Worm (Caenorhabditis elegans) whole organism, mixed stage, embryonic: ENCODE results near the gene K02A6.4.
A peak's percentile ranks its signal among the peaks of the same experiment; 100 is the strongest.

Source experiments
- M03D4.4 ChIP-seq: sonication (generic microtip); optimal IDR thresholded peaks from 2 replicates; lab custom pipeline; 2017; ENCODE audit warnings: mild to moderate bottlenecking, missing genetic modification characterization, missing compliant biosample characterization
- bed-3 ChIP-seq: fragments of 200-800 bp; sonication (Bioruptor generic); optimal IDR thresholded peaks from 3 replicates; lab custom pipeline; 2018; ENCODE audit warnings: mild to moderate bottlenecking, missing genetic modification characterization, moderate library complexity, missing compliant biosample characterization
- blmp-1 ChIP-seq: fragments of 150-350 bp; optimal IDR thresholded peaks from 2 replicates; lab custom pipeline; 2014; ENCODE audit warnings: missing biosample characterization, missing genetic modification characterization
- ceh-39 ChIP-seq: fragments of 150-350 bp; optimal IDR thresholded peaks from 2 replicates; lab custom pipeline; 2014; ENCODE audit warnings: missing biosample characterization, missing genetic modification characterization
- ceh-43 ChIP-seq: fragments of 200-800 bp; sonication (Bioruptor generic); optimal IDR thresholded peaks from 2 replicates; lab custom pipeline; 2018; ENCODE audit warnings: mild to moderate bottlenecking, missing genetic modification characterization, moderate library complexity, missing compliant biosample characterization
- ces-1 ChIP-seq: fragments of 150-350 bp; optimal IDR thresholded peaks from 2 replicates; lab custom pipeline; 2014; ENCODE audit warnings: missing biosample characterization, missing genetic modification reagents, missing genetic modification characterization
- cnd-1 ChIP-seq: fragments of 200-800 bp; sonication (Bioruptor generic); optimal IDR thresholded peaks from 2 replicates; lab custom pipeline; 2018; ENCODE audit warnings: mild to moderate bottlenecking, missing genetic modification characterization, missing compliant biosample characterization
- drap-1 ChIP-seq: fragments of 200-800 bp; sonication (Bioruptor generic); optimal IDR thresholded peaks from 3 replicates; lab custom pipeline; 2018; ENCODE audit warnings: mild to moderate bottlenecking, missing genetic modification characterization, missing compliant biosample characterization
- elt-1 ChIP-seq: sonication (generic microtip); optimal IDR thresholded peaks from 2 replicates; lab custom pipeline; 2017; ENCODE audit warnings: missing genetic modification characterization, mild to moderate bottlenecking, missing compliant biosample characterization, antibody characterized with exemption, moderate library complexity, borderline replicate concordance; ENCODE audit not compliant: insufficient read depth
- elt-3 ChIP-seq: fragments of 150-350 bp; optimal IDR thresholded peaks from 2 replicates; lab custom pipeline; 2014; ENCODE audit warnings: missing biosample characterization, missing genetic modification characterization
- ham-2 ChIP-seq: fragments of 200-800 bp; sonication (Bioruptor generic); optimal IDR thresholded peaks from 2 replicates; lab custom pipeline; 2018; ENCODE audit warnings: mild to moderate bottlenecking, missing genetic modification characterization, missing compliant biosample characterization
- hlh-1 ChIP-seq: fragments of 150-350 bp; optimal IDR thresholded peaks from 2 replicates; lab custom pipeline; 2014; ENCODE audit warnings: missing biosample characterization, missing genetic modification reagents, missing genetic modification characterization
- lin-13 ChIP-seq: fragments of 150-350 bp; optimal IDR thresholded peaks from 2 replicates; lab custom pipeline; 2014; ENCODE audit warnings: missing biosample characterization, missing genetic modification characterization
- lin-32 ChIP-seq: fragments of 200-800 bp; sonication (Bioruptor generic); optimal IDR thresholded peaks from 2 replicates; lab custom pipeline; 2018; ENCODE audit warnings: mild to moderate bottlenecking, missing genetic modification characterization, missing compliant biosample characterization
- lsy-2 ChIP-seq: fragments of 150-350 bp; optimal IDR thresholded peaks from 2 replicates; lab custom pipeline; 2014; ENCODE audit warnings: missing biosample characterization, missing genetic modification characterization
- mep-1 ChIP-seq: fragments of 150-350 bp; optimal IDR thresholded peaks from 2 replicates; lab custom pipeline; 2017; ENCODE audit warnings: missing biosample characterization, missing genetic modification reagents, missing genetic modification characterization, inconsistent platforms
- mls-2 ChIP-seq: sonication (generic microtip); optimal IDR thresholded peaks from 2 replicates; lab custom pipeline; 2016; ENCODE audit warnings: mild to moderate bottlenecking, missing genetic modification characterization, moderate library complexity, missing compliant biosample characterization
- nhr-12 ChIP-seq: fragments of 150-350 bp; optimal IDR thresholded peaks from 2 replicates; lab custom pipeline; 2014; ENCODE audit warnings: missing biosample characterization, missing genetic modification characterization
- nhr-2 ChIP-seq: fragments of 150-350 bp; optimal IDR thresholded peaks from 2 replicates; lab custom pipeline; 2014; ENCODE audit warnings: missing biosample characterization, missing genetic modification characterization
- nhr-237 ChIP-seq: fragments of 150-350 bp; optimal IDR thresholded peaks from 2 replicates; lab custom pipeline; 2014; ENCODE audit warnings: missing biosample characterization, missing genetic modification characterization
- nhr-28 ChIP-seq: fragments of 150-350 bp; optimal IDR thresholded peaks from 2 replicates; lab custom pipeline; 2014; ENCODE audit warnings: missing biosample characterization, missing genetic modification characterization
- nhr-76 ChIP-seq: sonication (generic microtip); optimal IDR thresholded peaks from 2 replicates; lab custom pipeline; 2017; ENCODE audit warnings: missing biosample characterization, missing genetic modification characterization
- pha-4 ChIP-seq: fragments of 150-350 bp; optimal IDR thresholded peaks from 2 replicates; lab custom pipeline; 2018; ENCODE audit warnings: missing biosample characterization, missing genetic modification reagents, missing genetic modification characterization
- sem-2 ChIP-seq: fragments of 200-800 bp; sonication (Bioruptor generic); optimal IDR thresholded peaks from 2 replicates; lab custom pipeline; 2018; ENCODE audit warnings: mild to moderate bottlenecking, missing genetic modification characterization, missing compliant biosample characterization
- sptf-1 ChIP-seq: sonication (generic microtip); optimal IDR thresholded peaks from 2 replicates; lab custom pipeline; 2017; ENCODE audit warnings: mild to moderate bottlenecking, missing genetic modification characterization, moderate library complexity, missing compliant biosample characterization
- tbx-8 ChIP-seq: fragments of 200-800 bp; sonication (Bioruptor generic); optimal IDR thresholded peaks from 2 replicates; lab custom pipeline; 2018; ENCODE audit warnings: mild to moderate bottlenecking, missing genetic modification characterization, moderate library complexity, missing compliant biosample characterization
- unc-120 ChIP-seq: sonication (generic microtip); optimal IDR thresholded peaks from 2 replicates; lab custom pipeline; 2017; ENCODE audit warnings: missing genetic modification characterization, missing compliant biosample characterization; ENCODE audit not compliant: poor library complexity, severe bottlenecking
- unc-39 ChIP-seq: fragments of 150-350 bp; optimal IDR thresholded peaks from 2 replicates; lab custom pipeline; 2014; ENCODE audit warnings: missing biosample characterization, missing genetic modification characterization
- unc-62 ChIP-seq: fragments of 150-350 bp; optimal IDR thresholded peaks from 2 replicates; lab custom pipeline; 2014; ENCODE audit warnings: missing biosample characterization, missing genetic modification reagents, missing genetic modification characterization
- zip-8 ChIP-seq: fragments of 150-350 bp; optimal IDR thresholded peaks from 2 replicates; lab custom pipeline; 2014; ENCODE audit warnings: missing biosample characterization, missing genetic modification characterization

The K02A6.4 gene

DNA sequence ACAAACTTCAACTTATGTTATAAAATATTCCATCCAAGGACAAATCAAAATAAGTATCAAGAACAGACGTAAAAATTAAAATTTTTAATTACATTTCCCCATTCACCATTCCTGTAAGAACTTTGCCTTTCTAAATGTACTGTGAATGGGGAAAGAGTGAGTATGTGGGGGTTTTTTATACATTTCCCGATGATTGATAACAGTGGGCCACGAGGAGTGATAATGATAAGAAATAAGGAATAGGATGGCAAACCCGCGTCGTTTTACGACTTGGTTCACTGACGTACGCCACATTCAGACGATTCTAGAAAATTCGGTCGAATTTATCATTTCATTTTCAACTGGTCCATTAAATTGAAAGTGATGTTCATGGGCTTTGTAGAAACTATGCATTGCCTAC lies 7.6 kb downstream of the K02A6.4 start, which contains the start of gene cdd-1:
Gene cdd-1 (minus strand): TSS at position 151 of the 400 bp plus-strand sequence.
- TF ChIP-seq tbx-8 (GFP tag; lab: Kevin White, UChicago), result no peak
- no peak for TF ChIP-seq mep-1 (tag; lab: Kevin White, UChicago)
- TF ChIP-seq blmp-1 (tag; lab: Kevin White, UChicago), result no peak

DNA sequence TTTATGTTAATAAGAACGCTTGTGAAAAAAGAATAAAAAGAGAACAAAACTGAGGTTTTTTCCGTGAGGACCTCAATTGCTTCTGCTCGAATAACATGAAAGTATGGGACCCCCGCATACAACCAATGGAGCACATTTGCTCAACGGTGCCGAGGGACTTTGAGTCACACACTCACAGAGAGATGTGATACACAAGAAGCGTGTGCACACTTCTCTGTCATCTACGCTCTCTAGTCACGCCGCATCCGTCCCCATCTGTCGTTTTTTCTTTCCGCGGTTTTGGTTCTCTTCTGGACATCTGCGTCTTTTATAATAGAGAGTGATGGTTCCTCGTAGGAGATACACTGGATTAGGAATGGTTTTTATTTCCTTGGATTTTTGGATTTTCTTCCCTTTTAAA lies 12.6 kb downstream of the K02A6.4 start:
- TF ChIP-seq lsy-2 (tag; lab: Kevin White, UChicago), result peak; percentile 3
- TF ChIP-seq nhr-76 (tag; lab: Kevin White, UChicago), result no peak
- TF ChIP-seq unc-120 (tag; lab: Kevin White, UChicago), result peak; percentile 35
- TF ChIP-seq lin-13 (tag; lab: Kevin White, UChicago), result peak; percentile 7
- peak; percentile 26 for TF ChIP-seq ces-1
- peak; percentile 62 for TF ChIP-seq mep-1 (tag; lab: Kevin White, UChicago)
- peak; percentile 75 for TF ChIP-seq cnd-1 (tag; lab: Kevin White, UChicago)
- no peak for TF ChIP-seq zip-8 (tag; lab: Kevin White, UChicago)
- TF ChIP-seq hlh-1 (tag; lab: Kevin White, UChicago), result peak; percentile 5
- TF ChIP-seq unc-62 (GFP tag; lab: Kevin White, UChicago), result peak; percentile 41
- TF ChIP-seq M03D4.4, result no peak
- peak; percentile 28 for TF ChIP-seq lin-32
- peak; percentile 22 for TF ChIP-seq sptf-1
- TF ChIP-seq, all 35 proteins: peak for 10

DNA sequence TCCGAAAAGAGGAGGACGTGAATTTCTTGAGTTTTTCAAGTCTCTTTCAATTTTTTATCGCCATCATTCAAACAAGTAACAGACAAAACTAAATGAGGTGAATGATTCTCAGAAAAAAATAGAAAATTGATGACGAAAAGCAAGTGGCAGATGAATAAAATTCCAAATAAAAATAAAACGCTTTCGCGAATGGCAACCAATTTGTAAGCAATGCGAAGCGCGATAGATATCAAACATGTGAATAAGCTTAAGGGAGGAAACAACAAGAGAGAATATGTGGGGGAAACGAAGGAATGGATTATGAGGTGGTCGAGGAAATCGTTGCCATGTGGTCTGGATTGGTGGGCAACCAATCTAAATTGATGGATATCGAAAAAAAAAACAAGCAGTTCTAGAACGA lies 14.1 kb downstream of the K02A6.4 start:
- TF ChIP-seq ces-1, result peak; percentile 8
- no peak for TF ChIP-seq unc-120 (tag; lab: Kevin White, UChicago)

DNA sequence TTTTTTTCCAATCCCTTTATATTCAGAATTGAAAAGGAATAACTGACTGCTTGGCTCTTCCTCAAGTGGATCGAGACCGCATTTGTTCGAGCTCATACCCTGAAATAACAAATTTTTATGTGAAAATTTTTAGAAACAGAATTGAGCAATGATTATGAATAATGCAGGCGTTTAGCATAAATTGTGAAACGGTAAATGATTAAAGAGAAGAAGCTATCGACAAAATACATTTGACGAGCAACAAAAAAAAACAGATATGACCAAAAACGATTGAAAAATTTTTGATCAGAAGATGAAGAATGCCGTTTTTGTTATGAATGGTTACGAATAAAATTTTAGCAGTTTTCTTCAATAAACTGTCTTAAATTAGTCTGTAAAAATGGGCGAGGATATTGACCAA lies 14.9 kb downstream of the K02A6.4 start, which contains the start of gene C17H11.6:
Gene C17H11.6 (minus strand): TSS at position 101 of the 400 bp plus-strand sequence.
- no peak for TF ChIP-seq sem-2 (GFP tag; lab: Kevin White, UChicago)
- TF ChIP-seq elt-1 (tag; lab: Kevin White, UChicago), result no peak
- no peak for TF ChIP-seq ceh-43 (GFP tag; lab: Kevin White, UChicago)
- no peak for TF ChIP-seq nhr-12 (tag; lab: Kevin White, UChicago)
- TF ChIP-seq unc-39 (tag; lab: Kevin White, UChicago), result no peak
- no peak for TF ChIP-seq bed-3 (GFP tag; lab: Kevin White, UChicago)
- TF ChIP-seq nhr-2, result no peak
- no peak for TF ChIP-seq elt-3
- no peak for TF ChIP-seq pha-4 (tag; lab: Kevin White, UChicago)
- TF ChIP-seq unc-62 (GFP tag; lab: Kevin White, UChicago), result no peak
- TF ChIP-seq nhr-237, result no peak

DNA sequence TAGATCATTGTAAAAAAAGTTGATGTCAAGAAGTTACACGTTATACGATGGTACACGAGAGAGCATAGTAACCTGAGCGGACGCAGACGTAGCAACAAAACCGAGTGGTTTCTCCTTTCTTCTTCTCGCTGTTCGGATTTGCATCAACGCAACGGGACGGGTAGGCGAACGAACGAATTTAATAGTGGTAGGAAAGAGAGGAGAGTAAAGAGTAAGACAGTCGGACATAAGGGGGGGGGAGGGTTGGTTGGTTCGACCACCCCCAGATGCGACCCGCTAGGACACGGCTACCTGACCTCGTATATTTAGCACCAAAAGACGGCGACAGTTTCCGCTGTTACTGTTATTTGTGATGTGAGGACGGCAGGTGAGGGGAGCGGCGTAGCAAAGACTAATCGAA lies 17.3 kb downstream of the K02A6.4 start:
- TF ChIP-seq elt-1 (tag; lab: Kevin White, UChicago) (no peak), M03D4.4 (peak; percentile 22), lin-32 (no peak), nhr-2 (peak; percentile 14), ceh-43 (GFP tag; lab: Kevin White, UChicago) (no peak), hlh-1 (tag; lab: Kevin White, UChicago) (peak; percentile 9), unc-62 (GFP tag; lab: Kevin White, UChicago) (no peak), blmp-1 (tag; lab: Kevin White, UChicago) (no peak), ham-2 (peak; percentile 76), unc-39 (tag; lab: Kevin White, UChicago) (no peak), cnd-1 (tag; lab: Kevin White, UChicago) (no peak), sptf-1 (peak; percentile 54), ces-1 (no peak), bed-3 (GFP tag; lab: Kevin White, UChicago) (no peak), nhr-28 (tag; lab: Kevin White, UChicago) (no peak), drap-1 (GFP tag; lab: Kevin White, UChicago) (peak; percentile 27), mep-1 (tag; lab: Kevin White, UChicago) (no peak), ceh-39 (no peak), mls-2 (tag; lab: Kevin White, UChicago) (peak; percentile 42), tbx-8 (GFP tag; lab: Kevin White, UChicago) (no peak)
